Worm (Caenorhabditis elegans): ENCODE data around the gene srv-10.

DNA sequence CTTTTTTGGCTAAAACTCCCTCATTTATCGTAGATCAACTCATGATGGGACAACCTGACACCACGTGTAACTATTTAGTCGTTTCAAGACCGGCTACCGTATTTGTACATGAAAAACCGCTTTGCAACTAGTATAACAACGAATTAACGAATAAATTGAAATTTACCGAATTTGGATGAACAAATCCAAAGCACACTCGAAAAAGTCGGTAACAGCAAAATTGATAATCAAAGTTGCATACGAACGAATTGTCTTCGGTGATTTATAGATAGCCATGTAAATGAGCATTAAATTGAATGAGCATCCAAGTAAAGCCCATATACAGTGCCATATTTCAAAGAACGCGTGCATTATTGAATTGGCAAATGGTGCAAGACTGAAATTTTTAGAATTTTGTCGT lies 8.7 kb downstream of the srv-10 start, which contains the start of gene srd-17:
- TF ChIP-seq him-1 (tag; optimal IDR thresholded peaks at IDR 0.05) (no peak), dao-5 (tag; optimal IDR thresholded peaks at IDR 0.05) (no peak), W03F9.2 (tag; optimal IDR thresholded peaks at IDR 0.05) (no peak)
